Worm (Caenorhabditis elegans): Measurements from ENCODE around the gene otpl-7.

otpl-7 gene

DNA sequence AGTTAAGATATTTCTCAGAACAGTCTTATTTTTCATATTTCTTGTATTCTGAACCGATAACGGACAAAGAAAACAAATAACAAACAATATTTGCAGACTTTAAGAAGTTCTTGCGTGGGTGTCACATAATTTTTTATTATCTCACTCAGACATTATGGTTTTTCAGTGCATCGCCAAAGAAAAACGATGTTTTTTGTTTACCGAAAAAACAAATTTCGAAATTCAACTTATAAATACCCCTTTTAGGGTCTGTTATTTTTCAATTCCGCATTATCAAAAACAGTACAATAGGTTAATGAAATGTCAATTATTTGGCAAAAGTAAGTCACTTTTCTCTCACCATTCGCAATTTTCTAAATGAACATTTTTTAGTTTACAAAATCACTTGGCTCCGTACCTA is 15.7 kb downstream of the otpl-7 start, which contains the start of gene otpl-4:
otpl-4 (plus strand) TSS at position 301 of the 400 bp plus-strand sequence.
- TF ChIP-seq sptf-1 (tag; optimal IDR thresholded peaks at IDR 0.05) (no peak), unc-120 (tag; optimal IDR thresholded peaks at IDR 0.05; ENCODE audit: poor library complexity, severe bottlenecking) (no peak), lin-13 (tag; optimal IDR thresholded peaks at IDR 0.05) (no peak), mep-1 (tag; optimal IDR thresholded peaks at IDR 0.05) (no peak), blmp-1 (tag; optimal IDR thresholded peaks at IDR 0.05) (no peak), ces-1 (GFP tag; optimal IDR thresholded peaks at IDR 0.05) (no peak), nhr-28 (tag; optimal IDR thresholded peaks at IDR 0.05) (no peak), flh-1 (GFP tag; optimal IDR thresholded peaks at IDR 0.05) (no peak), lin-32 (GFP tag; optimal IDR thresholded peaks at IDR 0.05) (no peak), lsy-2 (tag; optimal IDR thresholded peaks at IDR 0.05) (no peak), mls-2 (tag; optimal IDR thresholded peaks at IDR 0.05) (no peak), bed-3 (GFP tag; optimal IDR thresholded peaks at IDR 0.05) (no peak), sem-2 (GFP tag; optimal IDR thresholded peaks at IDR 0.05) (no peak), unc-62 (GFP tag; optimal IDR thresholded peaks at IDR 0.05) (no peak), hlh-1 (tag; optimal IDR thresholded peaks at IDR 0.05) (no peak), ceh-43 (GFP tag; optimal IDR thresholded peaks at IDR 0.05) (no peak)

DNA sequence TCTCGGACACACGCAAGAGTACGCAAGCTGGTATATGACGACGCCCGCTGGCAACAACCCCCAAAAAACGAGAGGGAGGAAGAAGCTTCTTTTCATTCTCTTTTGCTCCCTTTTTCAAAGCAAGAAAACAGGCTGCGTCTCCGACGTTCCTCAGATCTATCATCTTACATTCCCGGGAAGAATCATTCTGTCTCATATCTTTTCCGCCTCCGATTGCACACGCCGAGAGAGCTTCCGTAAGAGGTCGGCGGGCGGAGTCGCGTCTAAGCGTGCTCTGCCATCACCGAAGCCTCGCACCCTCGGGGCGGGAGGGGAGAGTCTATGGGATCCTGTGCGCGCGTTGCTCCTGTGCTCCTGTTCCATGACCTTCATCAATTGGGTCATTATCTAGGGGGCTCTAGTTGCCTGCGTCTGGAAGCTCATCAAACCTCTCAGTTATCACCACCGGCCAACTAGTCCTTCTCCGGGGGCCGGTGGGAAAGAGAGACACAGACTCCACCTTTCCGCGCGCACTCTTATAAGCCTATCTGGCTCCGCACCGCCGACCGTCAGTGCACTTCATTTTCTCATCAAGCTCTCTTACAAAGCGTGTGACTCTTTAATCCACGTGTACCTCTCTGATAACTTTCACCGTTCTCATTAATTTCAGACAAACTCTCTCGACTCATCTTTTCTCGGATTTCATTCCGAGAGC is 24.4 kb downstream of the otpl-7 start, which contains the start of the genes slc-17.8 and asns-1:
slc-17.8 (minus strand) TSS at position 51 of the 694 bp plus-strand sequence.
asns-1 (plus strand) TSS at position 644 of the 694 bp plus-strand sequence.
- TF ChIP-seq unc-120 (tag; optimal IDR thresholded peaks at IDR 0.05; ENCODE audit: poor library complexity, severe bottlenecking): peak; percentile 37
- no peak for TF ChIP-seq elt-3 (tag; optimal IDR thresholded peaks at IDR 0.05)
- TF ChIP-seq ceh-43 (GFP tag; optimal IDR thresholded peaks at IDR 0.05): no peak

DNA sequence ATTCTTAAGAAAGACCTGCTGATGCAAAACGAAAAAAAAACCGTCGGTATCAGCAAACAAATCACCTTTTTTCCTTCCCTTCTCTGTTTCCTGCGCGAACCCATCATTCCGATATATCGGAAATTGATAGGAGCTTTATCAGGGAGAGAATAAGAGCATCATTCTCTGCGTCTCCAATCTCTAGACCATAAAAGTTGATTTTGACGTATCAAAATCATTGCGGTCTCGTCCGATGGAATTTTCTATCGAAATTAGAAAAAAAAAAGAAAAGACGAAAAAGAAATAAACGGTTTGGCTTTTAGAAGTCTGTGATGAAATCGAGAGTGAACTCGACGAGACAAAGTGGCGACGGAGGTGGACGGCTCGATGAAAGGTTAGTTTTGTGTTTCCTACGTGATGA is 27.7 kb downstream of the otpl-7 start, which contains the start of gene stdh-4:
stdh-4 (plus strand) TSS at position 301 of the 400 bp plus-strand sequence.
- TF ChIP-seq elt-1 (tag; optimal IDR thresholded peaks at IDR 0.05; ENCODE audit: borderline replicate concordance, insufficient read depth) (no peak), M03D4.4 (tag; optimal IDR thresholded peaks at IDR 0.05) (no peak), blmp-1 (tag; optimal IDR thresholded peaks at IDR 0.05) (no peak), mls-2 (tag; optimal IDR thresholded peaks at IDR 0.05) (no peak), nhr-28 (tag; optimal IDR thresholded peaks at IDR 0.05) (no peak)

DNA sequence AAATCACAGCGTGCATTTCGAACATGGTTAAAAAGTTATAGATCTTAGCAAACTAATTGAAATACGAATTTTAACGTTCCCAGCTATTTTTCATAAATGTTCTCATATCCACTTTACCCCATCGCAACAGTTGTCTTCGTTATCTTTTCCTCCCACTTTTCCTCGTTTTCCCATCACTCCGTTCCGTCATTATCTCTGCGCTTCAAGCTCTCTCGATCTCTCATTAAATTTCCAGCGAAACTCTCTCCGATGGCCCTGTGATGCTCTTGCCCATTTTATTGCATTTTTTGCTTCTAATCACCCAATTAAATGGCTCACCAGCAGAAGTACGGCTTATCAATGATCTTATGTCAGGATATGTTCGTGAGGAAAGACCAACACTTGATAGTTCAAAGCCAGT is 31.2 kb downstream of the otpl-7 start, which contains the start of gene acr-15:
acr-15 (plus strand) TSS at position 236 of the 400 bp plus-strand sequence.
- TF ChIP-seq blmp-1 (tag; optimal IDR thresholded peaks at IDR 0.05) (no peak), hlh-1 (tag; optimal IDR thresholded peaks at IDR 0.05) (peak; percentile 56)

DNA sequence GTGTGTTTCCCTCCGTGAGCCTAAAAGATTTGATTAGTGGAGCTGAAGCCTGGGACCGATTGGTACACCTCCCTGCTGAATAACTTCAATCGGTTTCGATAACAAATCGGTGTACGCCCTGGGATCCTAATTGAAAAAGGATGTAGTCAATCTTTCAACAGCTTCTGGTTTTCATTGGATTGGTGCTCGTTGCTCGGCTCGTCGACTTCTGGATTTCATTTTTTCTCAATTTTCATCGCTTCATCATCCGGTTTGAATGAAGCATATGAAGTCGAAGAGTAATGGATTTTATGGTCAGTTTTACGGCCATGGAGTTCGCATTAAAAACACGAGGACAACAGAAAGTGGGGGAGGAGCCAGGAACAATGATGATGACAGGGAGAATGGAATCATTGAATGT is 34.7 kb downstream of the otpl-7 start:
- TF ChIP-seq elt-1 (tag; optimal IDR thresholded peaks at IDR 0.05; ENCODE audit: borderline replicate concordance, insufficient read depth): no peak
- TF ChIP-seq cnd-1 (tag; optimal IDR thresholded peaks at IDR 0.05): no peak
- no peak for TF ChIP-seq ceh-43 (GFP tag; optimal IDR thresholded peaks at IDR 0.05)
- no peak for TF ChIP-seq ceh-39 (tag; optimal IDR thresholded peaks at IDR 0.05)
- TF ChIP-seq nhr-237 (tag; optimal IDR thresholded peaks at IDR 0.05): no peak
- TF ChIP-seq nhr-28 (tag; optimal IDR thresholded peaks at IDR 0.05): no peak
- no peak for TF ChIP-seq nhr-76 (tag; optimal IDR thresholded peaks at IDR 0.05)
- TF ChIP-seq nhr-2 (tag; optimal IDR thresholded peaks at IDR 0.05): no peak
- no peak for TF ChIP-seq snpc-4 (tag; optimal IDR thresholded peaks at IDR 0.05)
- TF ChIP-seq unc-62 (GFP tag; optimal IDR thresholded peaks at IDR 0.05): no peak
- TF ChIP-seq mls-2 (tag; optimal IDR thresholded peaks at IDR 0.05): no peak
- no peak for TF ChIP-seq hlh-1 (tag; optimal IDR thresholded peaks at IDR 0.05)
- TF ChIP-seq blmp-1 (tag; optimal IDR thresholded peaks at IDR 0.05): no peak
- no peak for TF ChIP-seq ces-1 (GFP tag; optimal IDR thresholded peaks at IDR 0.05)

DNA sequence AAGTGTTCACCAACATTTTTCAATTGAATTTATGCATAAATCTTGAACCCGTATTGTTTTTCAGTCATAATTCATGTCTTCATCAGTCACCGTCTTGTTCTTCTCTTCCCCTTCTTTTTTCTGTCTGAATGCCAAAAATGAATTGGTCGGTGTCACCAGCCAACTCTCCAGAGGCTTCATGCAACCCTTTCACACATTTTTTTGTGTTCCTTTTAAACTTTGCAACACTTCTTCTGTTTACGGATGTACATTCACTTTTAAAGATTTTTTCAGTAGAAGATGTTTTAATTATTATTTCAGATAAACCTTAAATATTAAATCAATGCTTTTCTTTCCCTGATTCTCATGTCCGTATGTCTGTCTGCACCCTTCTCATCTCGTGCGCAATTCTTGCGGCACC is 39.6 kb downstream of the otpl-7 start, which contains the start of gene acr-16:
acr-16 (plus strand) TSS at position 301 of the 400 bp plus-strand sequence.
- TF ChIP-seq ztf-11 (tag; optimal IDR thresholded peaks at IDR 0.05) (no peak), unc-62 (GFP tag; optimal IDR thresholded peaks at IDR 0.05) (no peak)

DNA sequence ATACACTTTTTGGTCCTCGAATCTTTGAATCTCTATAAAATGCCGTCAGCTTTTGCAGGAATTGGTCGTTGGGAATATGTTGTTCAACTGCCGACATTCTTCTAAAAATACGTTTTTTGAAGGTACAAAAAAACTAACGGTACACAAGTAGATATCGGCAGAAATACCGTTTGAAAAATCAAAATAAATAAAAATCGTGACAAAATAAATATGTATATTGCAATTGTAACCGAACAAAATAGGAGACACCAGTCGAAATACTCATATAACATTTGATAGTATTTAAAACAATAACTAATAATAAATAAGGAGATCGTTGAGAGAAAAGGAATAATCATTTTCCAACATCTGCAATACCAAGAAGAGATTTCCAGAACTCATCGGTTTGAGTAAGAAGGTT is 43.8 kb downstream of the otpl-7 start, which contains the start of gene F25G6.8:
F25G6.8 (minus strand) TSS at position 101 of the 400 bp plus-strand sequence.
- TF ChIP-seq elt-3 (tag; optimal IDR thresholded peaks at IDR 0.05) (no peak), mab-5 (tag; optimal IDR thresholded peaks at IDR 0.05) (no peak), M03D4.4 (tag; optimal IDR thresholded peaks at IDR 0.05) (no peak), mls-2 (tag; optimal IDR thresholded peaks at IDR 0.05) (no peak), tbx-8 (GFP tag; optimal IDR thresholded peaks at IDR 0.05) (no peak), ces-1 (GFP tag; optimal IDR thresholded peaks at IDR 0.05) (no peak), nhr-28 (tag; optimal IDR thresholded peaks at IDR 0.05) (no peak), pha-4 (tag; optimal IDR thresholded peaks at IDR 0.05) (no peak), sptf-1 (tag; optimal IDR thresholded peaks at IDR 0.05) (no peak), blmp-1 (tag; optimal IDR thresholded peaks at IDR 0.05) (no peak), nhr-2 (tag; optimal IDR thresholded peaks at IDR 0.05) (no peak), ceh-83 (GFP tag; optimal IDR thresholded peaks at IDR 0.05) (no peak), ham-2 (GFP tag; optimal IDR thresholded peaks at IDR 0.05) (no peak), mep-1 (tag; optimal IDR thresholded peaks at IDR 0.05) (no peak)

Measured in whole organism, mixed stage, embryonic.